Worm (Caenorhabditis elegans): Measurements from ENCODE around the gene R01E6.5.
A peak's percentile ranks its signal among the peaks of the same experiment; 100 is the strongest.

R01E6.5 gene

ce11 chrX:13536759-13537158 is at the start of gene R01E6.5:
Gene R01E6.5, plus strand, starts transcription at chrX:13537059.
- TF ChIP-seq unc-120 (tag; optimal IDR thresholded peaks at IDR 0.05; ENCODE audit: poor library complexity, severe bottlenecking) (no peak), elt-3 (tag; optimal IDR thresholded peaks at IDR 0.05) (no peak)

- no peak for TF ChIP-seq mep-1 (tag; optimal IDR thresholded peaks at IDR 0.05)
- TF ChIP-seq sptf-1 (tag; optimal IDR thresholded peaks at IDR 0.05) = no peak
- TF ChIP-seq zip-8 (tag; optimal IDR thresholded peaks at IDR 0.05) = no peak
- no peak for TF ChIP-seq elt-1 (tag; optimal IDR thresholded peaks at IDR 0.05; ENCODE audit: borderline replicate concordance, insufficient read depth)
- no peak for TF ChIP-seq flh-1 (GFP tag; optimal IDR thresholded peaks at IDR 0.05)
- no peak for TF ChIP-seq nhr-2 (tag; optimal IDR thresholded peaks at IDR 0.05)
- no peak for TF ChIP-seq ceh-39 (tag; optimal IDR thresholded peaks at IDR 0.05)
- no peak for TF ChIP-seq nhr-76 (tag; optimal IDR thresholded peaks at IDR 0.05)
- no peak for TF ChIP-seq pha-4 (tag; optimal IDR thresholded peaks at IDR 0.05)
- no peak for TF ChIP-seq M03D4.4 (tag; optimal IDR thresholded peaks at IDR 0.05)
Measured at ce11 chrX:13493762-13494161, 43.1 kb upstream of the R01E6.5 start.

ce11 chrX:13499098-13499497 is 37.8 kb upstream of the R01E6.5 start:
- TF ChIP-seq blmp-1 (tag; optimal IDR thresholded peaks at IDR 0.05) = no peak
- no peak for TF ChIP-seq tbx-8 (GFP tag; optimal IDR thresholded peaks at IDR 0.05)
- TF ChIP-seq unc-62 (GFP tag; optimal IDR thresholded peaks at IDR 0.05) = no peak
- TF ChIP-seq sptf-1 (tag; optimal IDR thresholded peaks at IDR 0.05) = no peak
- peak; percentile 69 for TF ChIP-seq ces-1 (GFP tag; optimal IDR thresholded peaks at IDR 0.05)

ce11 chrX:13499923-13500322 is 36.9 kb upstream of the R01E6.5 start:
- TF ChIP-seq ces-1 (GFP tag; optimal IDR thresholded peaks at IDR 0.05) = peak; percentile 2
- no peak for TF ChIP-seq sem-2 (GFP tag; optimal IDR thresholded peaks at IDR 0.05)
- TF ChIP-seq hlh-1 (tag; optimal IDR thresholded peaks at IDR 0.05) = no peak

ce11 chrX:13500568-13500967 is 36.3 kb upstream of the R01E6.5 start, which contains the start of gene sad-1:
Gene sad-1, minus strand, starts transcription at chrX:13500668.
- TF ChIP-seq tbx-8 (GFP tag; optimal IDR thresholded peaks at IDR 0.05) (no peak), nhr-28 (tag; optimal IDR thresholded peaks at IDR 0.05) (no peak), hlh-1 (tag; optimal IDR thresholded peaks at IDR 0.05) (no peak), pha-4 (tag; optimal IDR thresholded peaks at IDR 0.05) (no peak), ham-2 (GFP tag; optimal IDR thresholded peaks at IDR 0.05) (no peak), ceh-39 (tag; optimal IDR thresholded peaks at IDR 0.05) (no peak), zip-8 (tag; optimal IDR thresholded peaks at IDR 0.05) (no peak), nhr-237 (tag; optimal IDR thresholded peaks at IDR 0.05) (no peak), nhr-12 (tag; optimal IDR thresholded peaks at IDR 0.05) (no peak), blmp-1 (tag; optimal IDR thresholded peaks at IDR 0.05) (no peak), ztf-11 (tag; optimal IDR thresholded peaks at IDR 0.05) (no peak), flh-1 (GFP tag; optimal IDR thresholded peaks at IDR 0.05) (no peak), snpc-4 (tag; optimal IDR thresholded peaks at IDR 0.05) (no peak), nhr-2 (tag; optimal IDR thresholded peaks at IDR 0.05) (no peak)

- TF ChIP-seq ztf-11 (tag; optimal IDR thresholded peaks at IDR 0.05) = peak; percentile 14
- TF ChIP-seq mls-2 (tag; optimal IDR thresholded peaks at IDR 0.05) = no peak
- TF ChIP-seq cnd-1 (tag; optimal IDR thresholded peaks at IDR 0.05) = no peak
- peak; percentile 68 for TF ChIP-seq ces-1 (GFP tag; optimal IDR thresholded peaks at IDR 0.05)
- peak; percentile 22 for TF ChIP-seq mep-1 (tag; optimal IDR thresholded peaks at IDR 0.05)
- TF ChIP-seq hlh-1 (tag; optimal IDR thresholded peaks at IDR 0.05) = no peak
Measured at ce11 chrX:13502282-13502681, 34.6 kb upstream of the R01E6.5 start.

- TF ChIP-seq nhr-2 (tag; optimal IDR thresholded peaks at IDR 0.05) (no peak), snpc-4 (tag; optimal IDR thresholded peaks at IDR 0.05) (no peak), mls-2 (tag; optimal IDR thresholded peaks at IDR 0.05) (peak; percentile 59), ceh-39 (tag; optimal IDR thresholded peaks at IDR 0.05) (no peak), nhr-28 (tag; optimal IDR thresholded peaks at IDR 0.05) (no peak), bed-3 (GFP tag; optimal IDR thresholded peaks at IDR 0.05) (no peak), ces-1 (GFP tag; optimal IDR thresholded peaks at IDR 0.05) (peak; percentile 56), lin-32 (GFP tag; optimal IDR thresholded peaks at IDR 0.05) (no peak), cnd-1 (tag; optimal IDR thresholded peaks at IDR 0.05) (peak; percentile 23), unc-120 (tag; optimal IDR thresholded peaks at IDR 0.05; ENCODE audit: poor library complexity, severe bottlenecking) (no peak), drap-1 (GFP tag; optimal IDR thresholded peaks at IDR 0.05) (no peak), sem-2 (GFP tag; optimal IDR thresholded peaks at IDR 0.05) (no peak), tbx-8 (GFP tag; optimal IDR thresholded peaks at IDR 0.05) (no peak), elt-3 (tag; optimal IDR thresholded peaks at IDR 0.05) (no peak), mep-1 (tag; optimal IDR thresholded peaks at IDR 0.05) (peak; percentile 15), sptf-1 (tag; optimal IDR thresholded peaks at IDR 0.05) (no peak), M03D4.4 (tag; optimal IDR thresholded peaks at IDR 0.05) (no peak), zip-8 (tag; optimal IDR thresholded peaks at IDR 0.05) (no peak), lsy-2 (tag; optimal IDR thresholded peaks at IDR 0.05) (no peak), ztf-11 (tag; optimal IDR thresholded peaks at IDR 0.05) (no peak), lin-13 (tag; optimal IDR thresholded peaks at IDR 0.05) (no peak), flh-1 (GFP tag; optimal IDR thresholded peaks at IDR 0.05) (no peak), nhr-12 (tag; optimal IDR thresholded peaks at IDR 0.05) (no peak), unc-62 (GFP tag; optimal IDR thresholded peaks at IDR 0.05) (no peak), hlh-1 (tag; optimal IDR thresholded peaks at IDR 0.05) (no peak), nhr-76 (tag; optimal IDR thresholded peaks at IDR 0.05) (no peak), mab-5 (tag; optimal IDR thresholded peaks at IDR 0.05) (no peak), pha-4 (tag; optimal IDR thresholded peaks at IDR 0.05) (no peak), blmp-1 (tag; optimal IDR thresholded peaks at IDR 0.05) (no peak), nhr-237 (tag; optimal IDR thresholded peaks at IDR 0.05) (no peak), unc-39 (tag; optimal IDR thresholded peaks at IDR 0.05) (no peak)
Measured at ce11 chrX:13503839-13504238, 33.0 kb upstream of the R01E6.5 start.

Measured in whole organism, mixed stage, embryonic.